Fruit fly (Drosophila melanogaster) whole organism, embryonic: Measurements from ENCODE around the gene CG42542.

Source experiments
- CG12391 ChIP-seq: fragments of 200-800 bp; sonication (Bioruptor generic); optimal IDR thresholded peaks from 3 replicates; lab custom pipeline; 2018; ENCODE audit warnings: missing biosample characterization, mild to moderate bottlenecking, missing genetic modification characterization, moderate library complexity
- CG12769 ChIP-seq: fragments of 200-800 bp; sonication (Bioruptor generic); optimal IDR thresholded peaks from 2 replicates; lab custom pipeline; 2019; ENCODE audit warnings: missing biosample characterization, mild to moderate bottlenecking, missing genetic modification characterization, moderate library complexity
- Hsf ChIP-seq: fragments of 200-800 bp; sonication (Bioruptor generic); optimal IDR thresholded peaks from 3 replicates; lab custom pipeline; 2016; ENCODE audit warnings: missing biosample characterization, missing genetic modification characterization
- Ssrp ChIP-seq: fragments of 200-800 bp; sonication (Bioruptor generic); optimal IDR thresholded peaks from 2 replicates; lab custom pipeline; 2018; ENCODE audit warnings: missing biosample characterization, mild to moderate bottlenecking, missing genetic modification characterization, moderate library complexity
- al ChIP-seq: fragments of 200-800 bp; sonication (Bioruptor generic); IDR thresholded peaks from 2 replicates; pipeline ENCODE4 v1.3.6; 2022; ENCODE audit warnings: missing biosample characterization, missing genetic modification characterization
- mam ChIP-seq: fragments of 200-800 bp; sonication (Bioruptor generic); optimal IDR thresholded peaks from 3 replicates; lab custom pipeline; 2016; ENCODE audit warnings: missing biosample characterization, missing genetic modification characterization
- ssp ChIP-seq: fragments of 200-800 bp; sonication (Bioruptor generic); IDR thresholded peaks from 2 replicates; pipeline ENCODE4 v1.3.6; 2022; ENCODE audit warnings: missing biosample characterization, missing genetic modification characterization
- toy ChIP-seq: fragments of 200-800 bp; sonication (Bioruptor generic); IDR thresholded peaks from 2 replicates; pipeline ENCODE4 v1.3.6; 2022; ENCODE audit warnings: missing biosample characterization, missing genetic modification characterization

Gene CG42542

dm6 chr3R:15250454-15250853 lies 54.1 kb downstream of the CG42542 start (continued):
- TF ChIP-seq CG12391 (tag; lab: Kevin White, UChicago) = peak; percentile 80
- peak; percentile 57 for TF ChIP-seq al (GFP tag; lab: Robert Waterston, UW)
- 0 out of 2 replicates have a peak, but pooled peaks have one; percentile 28 for TF ChIP-seq toy
- TF ChIP-seq ssp (GFP tag; lab: Robert Waterston, UW) = peak; percentile 53
- TF ChIP-seq CG12769 = no peak
- TF ChIP-seq Hsf (GFP tag; lab: Kevin White, UChicago) = peak; percentile 45
- TF ChIP-seq mam (GFP tag; lab: Kevin White, UChicago) = peak; percentile 0
- peak; percentile 5 for TF ChIP-seq Ssrp (tag; lab: Kevin White, UChicago)
